Fruit fly (Drosophila melanogaster) whole organism, embryonic: Measurements from ENCODE around the gene scat.
A peak's percentile ranks its signal among the peaks of the same experiment; 100 is the strongest.

Experiments
- Doc3 ChIP-seq: fragments of 200-800 bp; sonication (Bioruptor generic); IDR thresholded peaks from 3 replicates; pipeline ENCODE4 v1.3.6; 2022; ENCODE audit warnings: missing biosample characterization, missing genetic modification characterization; ENCODE audit not compliant: partially characterized antibody
- run ChIP-seq: fragments of 200-800 bp; sonication (Bioruptor generic); optimal IDR thresholded peaks from 3 replicates; lab custom pipeline; 2018; ENCODE audit warnings: missing biosample characterization, mild to moderate bottlenecking, missing genetic modification characterization

- TF ChIP-seq Doc3 (GFP tag; lab: Robert Waterston, UW) (no peak), run (peak; percentile 38)
Measured at dm6 chr2L:9430992-9431602, at the start of gene scat, which contains the start of gene FucTB.
